Worm (Caenorhabditis elegans) whole organism, late embryonic: ENCODE results near the gene F43C11.7.

Experiments
- C38D4.7 ChIP-seq: fragments of 200-800 bp; sonication (Bioruptor generic); optimal IDR thresholded peaks from 2 replicates; lab custom pipeline; 2018; ENCODE audit warnings: mild to moderate bottlenecking, missing genetic modification characterization, moderate library complexity, missing compliant biosample characterization
- K09A11.1 ChIP-seq: sonication (generic microtip); optimal IDR thresholded peaks from 2 replicates; lab custom pipeline; 2017; ENCODE audit warnings: antibody characterized with exemption, mild to moderate bottlenecking, missing genetic modification characterization, missing compliant biosample characterization; ENCODE audit not compliant: insufficient read depth
- ahr-1 ChIP-seq: sonication (generic microtip); optimal IDR thresholded peaks from 2 replicates; lab custom pipeline; 2016; ENCODE audit warnings: missing genetic modification characterization, missing compliant biosample characterization
- ama-1 ChIP-seq: fragments of 150-350 bp; optimal IDR thresholded peaks from 2 replicates; lab custom pipeline; 2014
- ceh-14 ChIP-seq: sonication (generic microtip); optimal IDR thresholded peaks from 2 replicates; lab custom pipeline; 2016; ENCODE audit warnings: missing genotype, missing genetic modification characterization, missing compliant biosample characterization
- ceh-31 ChIP-seq: sonication (generic microtip); optimal IDR thresholded peaks from 2 replicates; lab custom pipeline; 2016; ENCODE audit warnings: missing genetic modification characterization, missing compliant biosample characterization
- ceh-34 ChIP-seq: sonication (generic microtip); optimal IDR thresholded peaks from 2 replicates; lab custom pipeline; 2016; ENCODE audit warnings: mild to moderate bottlenecking, missing genetic modification characterization, missing compliant biosample characterization
- ceh-6 ChIP-seq: fragments of 200-800 bp; sonication (Bioruptor generic); optimal IDR thresholded peaks from 2 replicates; lab custom pipeline; 2018; ENCODE audit warnings: mild to moderate bottlenecking, missing genetic modification characterization, missing compliant biosample characterization
- ceh-9 ChIP-seq: sonication (generic microtip); optimal IDR thresholded peaks from 2 replicates; lab custom pipeline; 2016; ENCODE audit warnings: mild to moderate bottlenecking, missing genetic modification characterization, inconsistent platforms, missing compliant biosample characterization
- che-1 ChIP-seq: sonication (generic microtip); optimal IDR thresholded peaks from 2 replicates; lab custom pipeline; 2016; ENCODE audit warnings: mild to moderate bottlenecking, missing genetic modification characterization, missing compliant biosample characterization
- dmd-4 ChIP-seq: sonication (generic microtip); optimal IDR thresholded peaks from 2 replicates; lab custom pipeline; 2016; ENCODE audit warnings: borderline replicate concordance, missing genetic modification characterization, missing compliant biosample characterization
- dve-1 ChIP-seq: sonication (generic microtip); optimal IDR thresholded peaks from 2 replicates; lab custom pipeline; 2017; ENCODE audit warnings: antibody characterized with exemption, mild to moderate bottlenecking, missing genetic modification characterization, missing compliant biosample characterization
- elt-4 ChIP-seq: sonication (generic microtip); optimal IDR thresholded peaks from 2 replicates; lab custom pipeline; 2016; ENCODE audit warnings: missing genetic modification characterization, missing compliant biosample characterization
- ets-4 ChIP-seq: sonication (generic microtip); optimal IDR thresholded peaks from 2 replicates; lab custom pipeline; 2016; ENCODE audit warnings: missing genetic modification characterization, missing compliant biosample characterization
- eyg-1 ChIP-seq: sonication (generic microtip); optimal IDR thresholded peaks from 2 replicates; lab custom pipeline; 2016; ENCODE audit warnings: missing genotype, missing genetic modification characterization, missing compliant biosample characterization
- fkh-6 ChIP-seq: sonication (generic microtip); optimal IDR thresholded peaks from 2 replicates; lab custom pipeline; 2016; ENCODE audit warnings: missing genetic modification characterization, missing compliant biosample characterization
- hlh-15 ChIP-seq: sonication (generic microtip); optimal IDR thresholded peaks from 2 replicates; lab custom pipeline; 2016; ENCODE audit warnings: missing genetic modification characterization, missing compliant biosample characterization
- hlh-6 ChIP-seq: sonication (generic microtip); optimal IDR thresholded peaks from 2 replicates; lab custom pipeline; 2016; ENCODE audit warnings: missing genotype, missing genetic modification characterization, missing compliant biosample characterization
- hlh-8 ChIP-seq: sonication (generic microtip); optimal IDR thresholded peaks from 2 replicates; lab custom pipeline; 2016; ENCODE audit warnings: missing genotype, missing genetic modification characterization, missing compliant biosample characterization
- lim-6 ChIP-seq: sonication (generic microtip); optimal IDR thresholded peaks from 2 replicates; lab custom pipeline; 2016; ENCODE audit warnings: missing genetic modification characterization, missing compliant biosample characterization
- lin-11 ChIP-seq: fragments of 200-800 bp; sonication (Bioruptor generic); optimal IDR thresholded peaks from 2 replicates; lab custom pipeline; 2018; ENCODE audit warnings: mild to moderate bottlenecking, missing genetic modification characterization, missing compliant biosample characterization
- madf-2 ChIP-seq: sonication (generic microtip); optimal IDR thresholded peaks from 2 replicates; lab custom pipeline; 2017; ENCODE audit warnings: missing genetic modification characterization, missing compliant biosample characterization
- nfya-1 ChIP-seq: sonication (generic microtip); optimal IDR thresholded peaks from 2 replicates; lab custom pipeline; 2017; ENCODE audit warnings: missing genetic modification characterization, mild to moderate bottlenecking, missing compliant biosample characterization, antibody characterized with exemption, moderate library complexity
- nhr-11 ChIP-seq: fragments of 150-350 bp; optimal IDR thresholded peaks from 2 replicates; lab custom pipeline; 2014; ENCODE audit warnings: missing biosample characterization, missing genetic modification characterization
- nhr-232 ChIP-seq: sonication (generic microtip); optimal IDR thresholded peaks from 2 replicates; lab custom pipeline; 2016; ENCODE audit warnings: missing genetic modification characterization, missing compliant biosample characterization
- odd-2 ChIP-seq: sonication (generic microtip); optimal IDR thresholded peaks from 2 replicates; lab custom pipeline; 2017; ENCODE audit warnings: antibody characterized with exemption, mild to moderate bottlenecking, missing genetic modification characterization, missing compliant biosample characterization
- pag-3 ChIP-seq: sonication (generic microtip); optimal IDR thresholded peaks from 2 replicates; lab custom pipeline; 2016; ENCODE audit warnings: missing compliant biosample characterization, missing genetic modification characterization, borderline replicate concordance
- pqm-1 ChIP-seq: sonication (generic microtip); optimal IDR thresholded peaks from 2 replicates; lab custom pipeline; 2016; ENCODE audit warnings: missing genetic modification characterization, missing compliant biosample characterization
- pros-1 ChIP-seq: fragments of 150-350 bp; optimal IDR thresholded peaks from 2 replicates; lab custom pipeline; 2014; ENCODE audit warnings: missing biosample characterization, missing genetic modification reagents, missing genetic modification characterization
- ref-2 ChIP-seq: sonication (generic microtip); optimal IDR thresholded peaks from 2 replicates; lab custom pipeline; 2016; ENCODE audit warnings: missing genetic modification characterization, missing compliant biosample characterization
- tbx-2 ChIP-seq: sonication (generic microtip); optimal IDR thresholded peaks from 2 replicates; lab custom pipeline; 2016; ENCODE audit warnings: missing genetic modification characterization, missing compliant biosample characterization
- unc-3 ChIP-seq, 2 experiments: fragments of 200-800 bp in 1 of 2; sonication (Bioruptor generic) in 1 of 2; sonication (generic microtip) in 1 of 2; conservative IDR thresholded peaks in 1 of 2; optimal IDR thresholded peaks in 1 of 2; 2 replicates each; pipeline versions ENCODE4 v1.3.6 to Lab custom; 2016 to 2022; ENCODE audit warnings: missing compliant biosample characterization in 2 of 2, missing genetic modification characterization in 2 of 2, missing genetic modification reagents in 1 of 2
- unc-86 ChIP-seq: sonication (generic microtip); optimal IDR thresholded peaks from 2 replicates; lab custom pipeline; 2016; ENCODE audit warnings: missing genetic modification characterization, missing compliant biosample characterization
- zip-5 ChIP-seq: sonication (generic microtip); optimal IDR thresholded peaks from 2 replicates; lab custom pipeline; 2016; ENCODE audit warnings: missing genetic modification characterization, missing compliant biosample characterization
- ztf-16 ChIP-seq: sonication (generic microtip); optimal IDR thresholded peaks from 2 replicates; lab custom pipeline; 2017; ENCODE audit warnings: missing genetic modification characterization, missing compliant biosample characterization

F43C11.7 gene

ce11 chrII:2366623-2367365 lies 31.1 kb downstream of the F43C11.7 start, which contains the start of the genes F43C11.12 and F16G10.5:
Gene F43C11.12, minus strand, starts transcription at chrII:2366723.
Gene F16G10.5, plus strand, starts transcription at chrII:2367315.
- no peak for TF ChIP-seq C38D4.7 (GFP tag; lab: Kevin White, UChicago)
- TF ChIP-seq pag-3, result no peak
- no peak for TF ChIP-seq ceh-34 (tag; lab: Kevin White, UChicago)
- TF ChIP-seq tbx-2 (tag; lab: Kevin White, UChicago), result no peak
- no peak for TF ChIP-seq unc-3 (GFP tag; conservative IDR thresholded peaks at IDR 0.05; lab: Robert Waterston, UW)
- TF ChIP-seq unc-3 (tag; optimal IDR thresholded peaks at IDR 0.05; lab: Kevin White, UChicago), result no peak
- no peak for TF ChIP-seq ceh-31
- TF ChIP-seq hlh-8 (tag; lab: Kevin White, UChicago), result no peak

ce11 chrII:2368956-2369355 lies 33.3 kb downstream of the F43C11.7 start, which contains the start of gene hpo-25:
Gene hpo-25, plus strand, starts transcription at chrII:2369256.
- TF ChIP-seq ceh-34 (tag; lab: Kevin White, UChicago) (no peak), dve-1 (tag; lab: Kevin White, UChicago) (no peak), hlh-8 (tag; lab: Kevin White, UChicago) (no peak), pag-3 (no peak), hlh-15 (tag; lab: Kevin White, UChicago) (no peak), dmd-4 (tag; lab: Kevin White, UChicago) (no peak), ceh-9 (tag; lab: Kevin White, UChicago) (no peak), ceh-14 (tag; lab: Kevin White, UChicago) (no peak), ref-2 (tag; lab: Kevin White, UChicago) (no peak), pqm-1 (tag; lab: Kevin White, UChicago) (no peak), elt-4 (tag; lab: Kevin White, UChicago) (no peak), ceh-6 (GFP tag; lab: Kevin White, UChicago) (no peak)

- TF ChIP-seq che-1 (tag; lab: Kevin White, UChicago), result no peak
- TF ChIP-seq odd-2 (tag; lab: Kevin White, UChicago), result no peak
- TF ChIP-seq ztf-16 (tag; lab: Kevin White, UChicago), result no peak
- TF ChIP-seq dmd-4 (tag; lab: Kevin White, UChicago), result no peak
- no peak for TF ChIP-seq pqm-1 (tag; lab: Kevin White, UChicago)
- TF ChIP-seq ceh-9 (tag; lab: Kevin White, UChicago), result no peak
- no peak for TF ChIP-seq eyg-1 (tag; lab: Kevin White, UChicago)
- TF ChIP-seq ceh-31, result no peak
- TF ChIP-seq ama-1 (lab: Kevin White, UChicago), result no peak
- TF ChIP-seq, all 69 proteins: peak for 0
Measured at ce11 chrII:2372090-2372489, 36.4 kb downstream of the F43C11.7 start, which contains the start of gene F16G10.3. Gene F16G10.3, plus strand, starts transcription at chrII:2372390.

- TF ChIP-seq pag-3 (no peak), che-1 (tag; lab: Kevin White, UChicago) (no peak)
Measured at ce11 chrII:2374973-2375372, 39.3 kb downstream of the F43C11.7 start, which contains the start of gene F16G10.2. Gene F16G10.2, plus strand, starts transcription at chrII:2375273.

ce11 chrII:2377751-2378150 lies 42.1 kb downstream of the F43C11.7 start, which contains the start of gene F16G10.6:
Gene F16G10.6, minus strand, starts transcription at chrII:2377851.
- TF ChIP-seq ama-1 (lab: Kevin White, UChicago) (no peak), nfya-1 (no peak), ref-2 (tag; lab: Kevin White, UChicago) (no peak), ceh-31 (no peak), lin-11 (tag; lab: Kevin White, UChicago) (no peak), ahr-1 (tag; lab: Kevin White, UChicago) (no peak), ets-4 (tag; lab: Kevin White, UChicago) (no peak), pros-1 (tag; lab: Kevin White, UChicago) (no peak), madf-2 (tag; lab: Kevin White, UChicago) (no peak), lim-6 (tag; lab: Kevin White, UChicago) (no peak), nhr-232 (no peak), C38D4.7 (GFP tag; lab: Kevin White, UChicago) (no peak), K09A11.1 (tag; lab: Kevin White, UChicago) (no peak), hlh-6 (tag; lab: Kevin White, UChicago) (no peak), unc-86 (tag; lab: Kevin White, UChicago) (no peak), ztf-16 (tag; lab: Kevin White, UChicago) (no peak), fkh-6 (tag; lab: Kevin White, UChicago) (no peak), zip-5 (tag; lab: Kevin White, UChicago) (no peak), nhr-11 (tag; lab: Kevin White, UChicago) (no peak), eyg-1 (tag; lab: Kevin White, UChicago) (no peak)
- TF ChIP-seq, all 69 proteins: peak for 0
